Fruit fly (Drosophila melanogaster) whole organism, embryonic: ENCODE data around the gene CG13405.

Experiments used
- Adf1 ChIP-seq: fragments of 200-800 bp; sonication (Bioruptor generic); IDR thresholded peaks from 2 replicates; pipeline ENCODE4 v1.3.6; 2022; ENCODE audit warnings: missing biosample characterization, missing genetic modification characterization
- CG11456 ChIP-seq: fragments of 200-800 bp; sonication (Bioruptor generic); IDR thresholded peaks from 3 replicates; pipeline ENCODE4 v1.3.6; 2022; ENCODE audit warnings: missing biosample characterization, missing genetic modification characterization
- CG11696 ChIP-seq: fragments of 200-800 bp; sonication (Bioruptor generic); IDR thresholded peaks from 2 replicates; pipeline ENCODE4 v1.3.6; 2022; ENCODE audit warnings: missing biosample characterization, missing genetic modification characterization
- CG12236 ChIP-seq: fragments of 200-800 bp; sonication (Bioruptor generic); optimal IDR thresholded peaks from 2 replicates; lab custom pipeline; 2016; ENCODE audit warnings: missing biosample characterization, missing genetic modification characterization
- CG13894 ChIP-seq: fragments of 200-800 bp; sonication (Bioruptor generic); optimal IDR thresholded peaks from 3 replicates; lab custom pipeline; 2018; ENCODE audit warnings: missing biosample characterization, mild to moderate bottlenecking, missing genetic modification characterization, moderate library complexity
- CG1602 ChIP-seq: fragments of 200-800 bp; sonication (Bioruptor generic); optimal IDR thresholded peaks from 3 replicates; lab custom pipeline; 2016; ENCODE audit warnings: missing biosample characterization, missing genetic modification characterization
- CG2116 ChIP-seq: fragments of 200-800 bp; sonication (Bioruptor generic); optimal IDR thresholded peaks from 3 replicates; lab custom pipeline; 2018; ENCODE audit warnings: missing biosample characterization, mild to moderate bottlenecking, missing genetic modification characterization
- CG30020 ChIP-seq: fragments of 200-800 bp; optimal IDR thresholded peaks from 2 replicates; lab custom pipeline; 2019; ENCODE audit warnings: missing biosample characterization, mild to moderate bottlenecking, missing genetic modification characterization, moderate library complexity
- CG32772 ChIP-seq: fragments of 200-800 bp; sonication (Bioruptor generic); IDR thresholded peaks from 2 replicates; pipeline ENCODE4 v1.3.6; 2022; ENCODE audit warnings: missing biosample characterization, missing genetic modification characterization
- CG4854 ChIP-seq: fragments of 200-800 bp; sonication (Bioruptor generic); optimal IDR thresholded peaks from 2 replicates; lab custom pipeline; 2016; ENCODE audit warnings: missing biosample characterization, missing genetic modification characterization, inconsistent platforms
- CG5180 ChIP-seq: fragments of 200-800 bp; sonication (Bioruptor generic); optimal IDR thresholded peaks from 3 replicates; lab custom pipeline; 2017; ENCODE audit warnings: missing biosample characterization, missing genetic modification characterization, mild to moderate bottlenecking, moderate library complexity, missing genetic modification reagents
- Deaf1 ChIP-seq: fragments of 200-800 bp; optimal IDR thresholded peaks from 3 replicates; lab custom pipeline; 2019; ENCODE audit warnings: missing biosample characterization, mild to moderate bottlenecking, missing genetic modification characterization, moderate library complexity
- Med ChIP-seq: fragments of 200-800 bp; sonication (Bioruptor generic); peaks from one replicate; lab custom pipeline; 2016; ENCODE audit warnings: missing biosample characterization, missing genetic modification characterization, mild to moderate bottlenecking, inconsistent platforms, moderate library complexity
- NC2β ChIP-seq: fragments of 200-800 bp; sonication (Bioruptor generic); optimal IDR thresholded peaks from 2 replicates; lab custom pipeline; 2016; ENCODE audit warnings: missing biosample characterization, missing genetic modification characterization
- Rfx ChIP-seq: fragments of 200-800 bp; sonication (Bioruptor generic); IDR thresholded peaks from 2 replicates; pipeline ENCODE4 v1.3.6; 2022; ENCODE audit warnings: missing biosample characterization, missing genetic modification characterization
- TFAM ChIP-seq: fragments of 200-800 bp; sonication (Bioruptor generic); optimal IDR thresholded peaks from 2 replicates; lab custom pipeline; 2017; ENCODE audit warnings: missing biosample characterization, missing genetic modification characterization, inconsistent platforms
- bcd ChIP-seq: fragments of 200-800 bp; sonication (Bioruptor generic); optimal IDR thresholded peaks from 2 replicates; lab custom pipeline; 2017; ENCODE audit warnings: missing biosample characterization, mild to moderate bottlenecking, missing genetic modification characterization
- bowl ChIP-seq: fragments of 200-800 bp; sonication (Bioruptor generic); IDR thresholded peaks from 2 replicates; pipeline ENCODE4 v1.3.6; 2022; ENCODE audit warnings: missing biosample characterization, missing genetic modification characterization
- bsh ChIP-seq, 2 experiments: fragments of 200-800 bp; sonication (Bioruptor generic); optimal IDR thresholded peaks; 2 replicates each; lab custom pipeline; 2017 to 2018; ENCODE audit warnings: mild to moderate bottlenecking in 2 of 2, missing biosample characterization in 2 of 2, missing genetic modification characterization in 2 of 2, moderate library complexity in 1 of 2
- caup ChIP-seq: fragments of 200-800 bp; sonication (Bioruptor generic); optimal IDR thresholded peaks from 3 replicates; lab custom pipeline; 2017; ENCODE audit warnings: missing biosample characterization, mild to moderate bottlenecking, missing genetic modification characterization, moderate library complexity; ENCODE audit not compliant: severe bottlenecking
- chinmo ChIP-seq: fragments of 200-800 bp; sonication (Bioruptor generic); IDR thresholded peaks from 4 replicates; pipeline ENCODE4 v1.3.6; 2022; ENCODE audit warnings: missing biosample characterization, missing genetic modification characterization; ENCODE audit not compliant: partially characterized antibody
- crol ChIP-seq: fragments of 200-800 bp; sonication (Bioruptor generic); IDR thresholded peaks from 2 replicates; pipeline ENCODE4 v1.3.6; 2022; ENCODE audit warnings: missing biosample characterization, missing genetic modification characterization
- cwo ChIP-seq: fragments of 200-800 bp; sonication (Bioruptor generic); optimal IDR thresholded peaks from 3 replicates; lab custom pipeline; 2017; ENCODE audit warnings: missing biosample characterization, missing genetic modification characterization, mild to moderate bottlenecking, moderate library complexity, missing genetic modification reagents
- disco-r ChIP-seq: fragments of 200-800 bp; sonication (Bioruptor generic); optimal IDR thresholded peaks from 2 replicates; lab custom pipeline; 2016; ENCODE audit warnings: missing biosample characterization, missing genetic modification characterization
- emc ChIP-seq: fragments of 200-800 bp; sonication (Bioruptor generic); optimal IDR thresholded peaks from 2 replicates; lab custom pipeline; 2016; ENCODE audit warnings: missing biosample characterization, missing genetic modification characterization
- grau ChIP-seq: fragments of 200-800 bp; optimal IDR thresholded peaks from 3 replicates; lab custom pipeline; 2019; ENCODE audit warnings: missing biosample characterization, mild to moderate bottlenecking, missing genetic modification characterization, moderate library complexity
- nom ChIP-seq: fragments of 200-800 bp; sonication (Bioruptor generic); optimal IDR thresholded peaks from 2 replicates; lab custom pipeline; 2017; ENCODE audit warnings: missing biosample characterization, missing genetic modification characterization, mild to moderate bottlenecking, moderate library complexity, missing genetic modification reagents
- onecut ChIP-seq: fragments of 200-800 bp; sonication (Bioruptor generic); IDR thresholded peaks from 2 replicates; pipeline ENCODE4 v1.3.6; 2022; ENCODE audit warnings: missing biosample characterization, missing genetic modification characterization
- pfk ChIP-seq: fragments of 200-800 bp; sonication (Bioruptor generic); optimal IDR thresholded peaks from 2 replicates; lab custom pipeline; 2018; ENCODE audit warnings: missing biosample characterization, mild to moderate bottlenecking, missing genetic modification characterization, moderate library complexity
- sens ChIP-seq: fragments of 200-800 bp; sonication (Bioruptor generic); peaks from one replicate; lab custom pipeline; 2016; ENCODE audit warnings: missing biosample characterization, missing genetic modification characterization
- sqz ChIP-seq: fragments of 200-800 bp; sonication (Bioruptor generic); optimal IDR thresholded peaks from 3 replicates; lab custom pipeline; 2018; ENCODE audit warnings: missing biosample characterization, mild to moderate bottlenecking, missing genetic modification characterization
- trem ChIP-seq: fragments of 200-800 bp; optimal IDR thresholded peaks from 3 replicates; lab custom pipeline; 2019; ENCODE audit warnings: missing biosample characterization, mild to moderate bottlenecking, missing genetic modification characterization, moderate library complexity
- ttk ChIP-seq: fragments of 200-800 bp; sonication (Bioruptor generic); IDR thresholded peaks from 2 replicates; pipeline ENCODE4 v2.1.2; 2022; ENCODE audit warnings: missing biosample characterization, missing genetic modification characterization

CG13405 gene

dm6 chr3L:73352-74147 is 1.6 kb downstream of the CG13405 start (continued):
- TF ChIP-seq CG5180 (GFP tag; lab: Kevin White, UChicago) (no peak), sens (GFP tag; lab: Kevin White, UChicago) (peak; percentile 37), caup (GFP tag; lab: Kevin White, UChicago) (no peak), bsh (GFP tag; optimal IDR thresholded peaks at IDR 0.05; lab: Kevin White, UChicago) (peak in 1 of 2 experiments; percentile 35), emc (GFP tag; lab: Kevin White, UChicago) (no peak), grau (tag; lab: Kevin White, UChicago) (no peak), pfk (GFP tag; lab: Kevin White, UChicago) (peak; percentile 91), ttk (GFP tag; lab: Robert Waterston, UW) (0 out of 2 replicates have a peak, but pooled peaks have one; percentile 5), Rfx (GFP tag; lab: Robert Waterston, UW) (no peak), CG11456 (GFP tag; lab: Robert Waterston, UW) (no peak), NC2β (GFP tag; lab: Kevin White, UChicago) (no peak)

dm6 chr3L:71247-71646 is 3.9 kb downstream of the CG13405 start:
- TF ChIP-seq CG2116 (GFP tag; lab: Kevin White, UChicago), result no peak
- TF ChIP-seq Med, result peak; percentile 35
- peak; percentile 4 for TF ChIP-seq CG30020
- TF ChIP-seq pfk (GFP tag; lab: Kevin White, UChicago), result peak; percentile 76
- TF ChIP-seq, all 482 proteins: peak for 3

- TF ChIP-seq nom (GFP tag; lab: Kevin White, UChicago) (peak; percentile 60), CG4854 (no peak), chinmo (0 out of 4 replicates have a peak, but pooled peaks have one; percentile 59), crol (GFP tag; lab: Robert Waterston, UW) (peak; percentile 74), bcd (no peak), bsh (GFP tag; optimal IDR thresholded peaks at IDR 0.05; lab: Kevin White, UChicago) (peak in 1 of 2 experiments; percentile 41), disco-r (GFP tag; lab: Kevin White, UChicago) (no peak), CG32772 (GFP tag; lab: Robert Waterston, UW) (peak; percentile 18), bowl (GFP tag; lab: Robert Waterston, UW) (no peak), CG11696 (no peak), onecut (GFP tag; lab: Robert Waterston, UW) (no peak), CG13894 (tag; lab: Kevin White, UChicago) (peak; percentile 89), Med (peak; percentile 91), Adf1 (GFP tag; lab: Robert Waterston, UW) (peak; percentile 11; the same call in 1 of the 2 replicates), trem (tag; lab: Kevin White, UChicago) (no peak), sqz (GFP tag; lab: Kevin White, UChicago) (peak; percentile 75)
- TF ChIP-seq, all 482 proteins: peak for 9
Observed at dm6 chr3L:69310-69709, 5.8 kb downstream of the CG13405 start.

- TF ChIP-seq Deaf1 (tag; lab: Kevin White, UChicago), result no peak
- no peak for TF ChIP-seq sens (GFP tag; lab: Kevin White, UChicago)
- no peak for TF ChIP-seq cwo (GFP tag; lab: Kevin White, UChicago)
- no peak for TF ChIP-seq CG1602
- TF ChIP-seq CG12236 (GFP tag; lab: Kevin White, UChicago), result no peak
- no peak for TF ChIP-seq TFAM (GFP tag; lab: Kevin White, UChicago)
Observed at dm6 chr3L:66063-66462, 9.1 kb downstream of the CG13405 start, which contains the start of gene Lsp1gamma. TSS of gene Lsp1gamma (plus strand) at chr3L:66430.
